Fruit fly (Drosophila melanogaster): ENCODE measurements around the gene pes.

dm6 chr2L:7951934-7952333, 42.0 kb downstream of the pes start:
- TF ChIP-seq CG6854 (GFP tag; optimal IDR thresholded peaks at IDR 0.05) (no peak), CG3919 (GFP tag; optimal IDR thresholded peaks at IDR 0.05) (no peak), CG10669 (GFP tag; optimal IDR thresholded peaks at IDR 0.05) (no peak), Sox15 (GFP tag; optimal IDR thresholded peaks at IDR 0.05) (no peak), CG34406 (GFP tag; optimal IDR thresholded peaks at IDR 0.05) (no peak), Hr38 (GFP tag; optimal IDR thresholded peaks at IDR 0.05) (no peak)

Measured in whole organism, prepupa.